Fruit fly (Drosophila melanogaster) whole organism, adult: Measurements from ENCODE around the gene pon.

Source experiments
- CG11617 ChIP-seq: fragments of 200-800 bp; sonication (Bioruptor generic); optimal IDR thresholded peaks from 2 replicates; lab custom pipeline; 2017; ENCODE audit warnings: mild to moderate bottlenecking, missing biosample characterization, missing genetic modification reagents, missing genetic modification characterization
- CG12768 ChIP-seq: fragments of 200-800 bp; sonication (Bioruptor generic); optimal IDR thresholded peaks from 2 replicates; lab custom pipeline; 2017; ENCODE audit warnings: missing biosample characterization, missing genetic modification characterization, mild to moderate bottlenecking, moderate library complexity, missing genetic modification reagents
- CG14711 ChIP-seq: fragments of 200-800 bp; sonication (Bioruptor generic); optimal IDR thresholded peaks from 2 replicates; lab custom pipeline; 2018; ENCODE audit warnings: missing biosample characterization, mild to moderate bottlenecking, missing genetic modification characterization, moderate library complexity
- CG1620 ChIP-seq: fragments of 200-800 bp; sonication (Bioruptor generic); optimal IDR thresholded peaks from 2 replicates; lab custom pipeline; 2016; ENCODE audit warnings: missing biosample characterization, missing genetic modification characterization
- CG33017 ChIP-seq: fragments of 200-800 bp; sonication (Bioruptor generic); optimal IDR thresholded peaks from 2 replicates; lab custom pipeline; 2018; ENCODE audit warnings: missing biosample characterization, mild to moderate bottlenecking, missing genetic modification characterization, moderate library complexity
- CG5204 ChIP-seq: fragments of 200-800 bp; sonication (Bioruptor generic); optimal IDR thresholded peaks from 2 replicates; lab custom pipeline; 2016; ENCODE audit warnings: missing biosample characterization, missing genetic modification characterization
- CG7045 ChIP-seq: fragments of 200-800 bp; sonication (Bioruptor generic); optimal IDR thresholded peaks from 2 replicates; lab custom pipeline; 2017; ENCODE audit warnings: missing biosample characterization, mild to moderate bottlenecking, missing genetic modification characterization
- CG7101 ChIP-seq: fragments of 200-800 bp; sonication (Bioruptor generic); optimal IDR thresholded peaks from 2 replicates; lab custom pipeline; 2018; ENCODE audit warnings: missing biosample characterization, mild to moderate bottlenecking, missing genetic modification characterization, moderate library complexity
- Clk ChIP-seq: fragments of 200-800 bp; sonication (Bioruptor generic); optimal IDR thresholded peaks from 2 replicates; lab custom pipeline; 2017; ENCODE audit warnings: missing biosample characterization, missing genetic modification characterization
- Crg-1 ChIP-seq: fragments of 200-800 bp; sonication (Bioruptor generic); optimal IDR thresholded peaks from 2 replicates; lab custom pipeline; 2016; ENCODE audit warnings: missing biosample characterization, missing genetic modification characterization
- Hr96 ChIP-seq: fragments of 200-800 bp; sonication (Bioruptor generic); optimal IDR thresholded peaks from 2 replicates; lab custom pipeline; 2016; ENCODE audit warnings: missing biosample characterization, missing genetic modification characterization
- Mnt ChIP-seq: fragments of 200-800 bp; sonication (Bioruptor generic); optimal IDR thresholded peaks from 2 replicates; lab custom pipeline; 2016; ENCODE audit warnings: missing biosample characterization, mild to moderate bottlenecking, missing genetic modification characterization
- bab1 ChIP-seq: fragments of 200-800 bp; sonication (Bioruptor generic); optimal IDR thresholded peaks from 3 replicates; lab custom pipeline; 2019; ENCODE audit warnings: missing biosample characterization, mild to moderate bottlenecking, missing genetic modification characterization, moderate library complexity
- cic ChIP-seq: fragments of 200-800 bp; sonication (Bioruptor generic); optimal IDR thresholded peaks from 2 replicates; lab custom pipeline; 2017; ENCODE audit warnings: missing biosample characterization, mild to moderate bottlenecking, missing genetic modification characterization, moderate library complexity
- cnc ChIP-seq, 2 experiments: fragments of >200 bp; optimal IDR thresholded peaks; 2 replicates each; lab custom pipeline; 2017
- kay ChIP-seq: fragments of 200-800 bp; sonication (Bioruptor generic); peaks from one replicate; lab custom pipeline; 2016; ENCODE audit warnings: missing biosample characterization, missing genetic modification characterization, borderline replicate concordance
- ovo ChIP-seq: fragments of 200-800 bp; sonication (Bioruptor generic); optimal IDR thresholded peaks from 2 replicates; lab custom pipeline; 2016; ENCODE audit warnings: missing biosample characterization, missing genetic modification characterization
- pad ChIP-seq: fragments of 200-800 bp; sonication (Bioruptor generic); optimal IDR thresholded peaks from 3 replicates; lab custom pipeline; 2017; ENCODE audit warnings: missing biosample characterization, missing genetic modification characterization, mild to moderate bottlenecking, moderate library complexity, missing genetic modification reagents
- tj ChIP-seq: fragments of 200-800 bp; sonication (Bioruptor generic); optimal IDR thresholded peaks from 3 replicates; lab custom pipeline; 2017; ENCODE audit warnings: missing biosample characterization, mild to moderate bottlenecking, missing genetic modification characterization, moderate library complexity
- toe ChIP-seq: fragments of 200-800 bp; sonication (Bioruptor generic); optimal IDR thresholded peaks from 2 replicates; lab custom pipeline; 2016; ENCODE audit warnings: missing biosample characterization, missing genetic modification characterization

pon gene

dm6 chrX:4635856-4636486 lies at the start of gene pon, which contains the start of gene Alms1a:
TSS of gene pon (plus strand) at chrX:4636318.
TSS of gene Alms1a (minus strand) at chrX:4636004.
- TF ChIP-seq Mnt (GFP tag; lab: Kevin White, UChicago) (no peak), Hr96 (GFP tag; lab: Kevin White, UChicago) (no peak), CG5204 (GFP tag; lab: Kevin White, UChicago) (no peak), kay (GFP tag; lab: Kevin White, UChicago) (peak; percentile 64)

dm6 chrX:4587584-4587983 lies 48.5 kb upstream of the pon start:
- TF ChIP-seq CG12768 (GFP tag; lab: Kevin White, UChicago) (no peak), Clk (GFP tag; lab: Kevin White, UChicago) (no peak), Crg-1 (GFP tag; lab: Kevin White, UChicago) (no peak), Hr96 (GFP tag; lab: Kevin White, UChicago) (no peak), cnc (optimal IDR thresholded peaks at IDR 0.05; lab: Kevin White, UChicago) (no peak), toe (GFP tag; lab: Kevin White, UChicago) (no peak), pad (no peak), CG1620 (GFP tag; lab: Kevin White, UChicago) (no peak), CG33017 (tag; lab: Kevin White, UChicago) (no peak), bab1 (GFP tag; lab: Kevin White, UChicago) (no peak), tj (GFP tag; lab: Kevin White, UChicago) (no peak), CG7101 (tag; lab: Kevin White, UChicago) (no peak), kay (GFP tag; lab: Kevin White, UChicago) (no peak), CG14711 (no peak), Mnt (GFP tag; lab: Kevin White, UChicago) (no peak), CG11617 (GFP tag; lab: Kevin White, UChicago) (no peak), ovo (GFP tag; lab: Kevin White, UChicago) (no peak), cic (GFP tag; lab: Kevin White, UChicago) (no peak)

- TF ChIP-seq Clk (GFP tag; lab: Kevin White, UChicago) = no peak
- TF ChIP-seq ovo (GFP tag; lab: Kevin White, UChicago) = no peak
- no peak for TF ChIP-seq tj (GFP tag; lab: Kevin White, UChicago)
- TF ChIP-seq cnc (optimal IDR thresholded peaks at IDR 0.05; lab: Kevin White, UChicago) = no peak
- no peak for TF ChIP-seq CG12768 (GFP tag; lab: Kevin White, UChicago)
Measured at dm6 chrX:4588981-4589380, 47.1 kb upstream of the pon start.

dm6 chrX:4589951-4590771 lies 46.0 kb upstream of the pon start:
- TF ChIP-seq cnc (optimal IDR thresholded peaks at IDR 0.05; lab: Kevin White, UChicago) = no peak
- TF ChIP-seq pad = peak; percentile 32
- no peak for TF ChIP-seq CG33017 (tag; lab: Kevin White, UChicago)
- peak; percentile 18 for TF ChIP-seq CG7101 (tag; lab: Kevin White, UChicago)
- no peak for TF ChIP-seq Mnt (GFP tag; lab: Kevin White, UChicago)
- TF ChIP-seq bab1 (GFP tag; lab: Kevin White, UChicago) = peak; percentile 78
- TF ChIP-seq ovo (GFP tag; lab: Kevin White, UChicago) = no peak
- no peak for TF ChIP-seq CG1620 (GFP tag; lab: Kevin White, UChicago)
- TF ChIP-seq tj (GFP tag; lab: Kevin White, UChicago) = no peak
- TF ChIP-seq CG11617 (GFP tag; lab: Kevin White, UChicago) = peak; percentile 3

dm6 chrX:4590772-4591064 lies 45.4 kb upstream of the pon start:
- TF ChIP-seq CG12768 (GFP tag; lab: Kevin White, UChicago) (no peak), CG14711 (no peak), kay (GFP tag; lab: Kevin White, UChicago) (no peak), tj (GFP tag; lab: Kevin White, UChicago) (peak; percentile 55), bab1 (GFP tag; lab: Kevin White, UChicago) (peak; percentile 28)

dm6 chrX:4592258-4592657 lies 43.9 kb upstream of the pon start:
- TF ChIP-seq CG7045 (GFP tag; lab: Kevin White, UChicago) = no peak
- no peak for TF ChIP-seq Mnt (GFP tag; lab: Kevin White, UChicago)
- TF ChIP-seq bab1 (GFP tag; lab: Kevin White, UChicago) = no peak
- TF ChIP-seq Hr96 (GFP tag; lab: Kevin White, UChicago) = no peak
- no peak for TF ChIP-seq tj (GFP tag; lab: Kevin White, UChicago)
- TF ChIP-seq CG1620 (GFP tag; lab: Kevin White, UChicago) = no peak
- TF ChIP-seq CG5204 (GFP tag; lab: Kevin White, UChicago) = no peak
- TF ChIP-seq Clk (GFP tag; lab: Kevin White, UChicago) = no peak
- TF ChIP-seq Crg-1 (GFP tag; lab: Kevin White, UChicago) = no peak
- TF ChIP-seq kay (GFP tag; lab: Kevin White, UChicago) = no peak
- no peak for TF ChIP-seq toe (GFP tag; lab: Kevin White, UChicago)
- TF ChIP-seq CG14711 = no peak
- TF ChIP-seq cic (GFP tag; lab: Kevin White, UChicago) = no peak
- TF ChIP-seq CG33017 (tag; lab: Kevin White, UChicago) = no peak
- TF ChIP-seq pad = no peak
- no peak for TF ChIP-seq ovo (GFP tag; lab: Kevin White, UChicago)
- TF ChIP-seq CG7101 (tag; lab: Kevin White, UChicago) = no peak
- no peak for TF ChIP-seq CG12768 (GFP tag; lab: Kevin White, UChicago)
